Worm (Caenorhabditis elegans) whole organism, late embryonic: ENCODE data around the gene R07A4.4.

Experiments
- ama-1 ChIP-seq: fragments of 150-350 bp; optimal IDR thresholded peaks from 2 replicates; lab custom pipeline; 2014
- ceh-19 ChIP-seq: fragments of 200-800 bp; sonication (Bioruptor generic); optimal IDR thresholded peaks from 2 replicates; lab custom pipeline; 2018; ENCODE audit warnings: mild to moderate bottlenecking, missing genetic modification characterization, missing compliant biosample characterization
- ceh-31 ChIP-seq: sonication (generic microtip); optimal IDR thresholded peaks from 2 replicates; lab custom pipeline; 2016; ENCODE audit warnings: missing genetic modification characterization, missing compliant biosample characterization
- ceh-6 ChIP-seq: fragments of 200-800 bp; sonication (Bioruptor generic); optimal IDR thresholded peaks from 2 replicates; lab custom pipeline; 2018; ENCODE audit warnings: mild to moderate bottlenecking, missing genetic modification characterization, missing compliant biosample characterization
- fkh-10 ChIP-seq: fragments of 150-350 bp; optimal IDR thresholded peaks from 2 replicates; lab custom pipeline; 2014; ENCODE audit warnings: missing biosample characterization, missing genetic modification reagents, missing genetic modification characterization
- nfya-1 ChIP-seq: sonication (generic microtip); optimal IDR thresholded peaks from 2 replicates; lab custom pipeline; 2017; ENCODE audit warnings: missing genetic modification characterization, mild to moderate bottlenecking, missing compliant biosample characterization, antibody characterized with exemption, moderate library complexity
- pha-4 ChIP-seq: fragments of 150-350 bp; optimal IDR thresholded peaks from 2 replicates; lab custom pipeline; 2018; ENCODE audit warnings: missing biosample characterization, missing genetic modification reagents, missing genetic modification characterization

DNA sequence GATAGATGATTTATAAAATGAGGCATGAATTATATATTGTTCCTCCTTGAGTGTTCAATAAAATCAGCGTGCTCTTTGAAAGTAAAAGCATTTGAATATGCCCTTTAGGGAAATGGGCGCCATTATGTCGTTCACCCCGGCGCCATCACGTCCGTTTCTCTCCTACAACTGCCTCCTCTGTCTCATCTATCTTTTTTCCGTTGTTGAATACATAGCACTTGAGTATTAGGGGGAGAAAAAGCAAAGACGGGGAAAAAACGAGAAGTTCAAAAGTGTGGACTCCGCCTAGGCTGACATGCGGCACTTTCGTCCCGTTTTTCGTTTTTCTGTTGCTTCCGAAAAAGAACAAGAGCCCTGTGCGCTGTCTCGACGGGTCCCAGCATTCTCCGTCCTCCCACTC lies 10.2 kb upstream of the R07A4.4 start:
- no peak for TF ChIP-seq ceh-31 (tag; lab: Kevin White, UChicago)
- TF ChIP-seq ceh-19 (GFP tag; lab: Kevin White, UChicago): no peak
- TF ChIP-seq fkh-10: no peak
- TF ChIP-seq nfya-1 (tag; lab: Kevin White, UChicago): no peak
- no peak for TF ChIP-seq ceh-6 (GFP tag; lab: Kevin White, UChicago)
- TF ChIP-seq ama-1 (lab: Kevin White, UChicago): no peak
- no peak for TF ChIP-seq pha-4
